Fruit fly (Drosophila melanogaster) whole organism, embryonic: ENCODE results near the gene CG31223.

Experiments used
- CG10979 ChIP-seq: fragments of 200-800 bp; sonication (Bioruptor generic); optimal IDR thresholded peaks from 2 replicates; lab custom pipeline; 2018; ENCODE audit warnings: missing biosample characterization, mild to moderate bottlenecking, missing genetic modification characterization, moderate library complexity
- CG11696 ChIP-seq: fragments of 200-800 bp; sonication (Bioruptor generic); IDR thresholded peaks from 2 replicates; pipeline ENCODE4 v1.3.6; 2022; ENCODE audit warnings: missing biosample characterization, missing genetic modification characterization
- CG15514 ChIP-seq: fragments of 200-800 bp; sonication (Bioruptor generic); optimal IDR thresholded peaks from 3 replicates; lab custom pipeline; 2017; ENCODE audit warnings: missing biosample characterization, missing genetic modification characterization, mild to moderate bottlenecking, moderate library complexity, missing genetic modification reagents
- CG18764 ChIP-seq: fragments of 200-800 bp; sonication (Bioruptor generic); optimal IDR thresholded peaks from 3 replicates; lab custom pipeline; 2016; ENCODE audit warnings: missing biosample characterization, missing genetic modification characterization
- CG2120 ChIP-seq: fragments of 200-800 bp; sonication (Bioruptor generic); optimal IDR thresholded peaks from 3 replicates; lab custom pipeline; 2016; ENCODE audit warnings: missing biosample characterization, missing genetic modification characterization
- CG2202 ChIP-seq: fragments of 200-800 bp; sonication (Bioruptor generic); optimal IDR thresholded peaks from 2 replicates; lab custom pipeline; 2018; ENCODE audit warnings: missing biosample characterization, mild to moderate bottlenecking, missing genetic modification characterization
- CG2889 ChIP-seq: fragments of 200-800 bp; sonication (Bioruptor generic); IDR thresholded peaks from 3 replicates; pipeline ENCODE4 v1.3.6; 2022; ENCODE audit warnings: missing biosample characterization, missing genetic modification characterization
- CG31365 ChIP-seq: fragments of 200-800 bp; sonication (Bioruptor generic); optimal IDR thresholded peaks from 2 replicates; lab custom pipeline; 2018; ENCODE audit warnings: missing biosample characterization, mild to moderate bottlenecking, missing genetic modification characterization
- CG32532 ChIP-seq: fragments of 200-800 bp; sonication (Bioruptor generic); IDR thresholded peaks from 2 replicates; pipeline ENCODE4 v1.3.6; 2022; ENCODE audit warnings: missing biosample characterization, missing genetic modification characterization
- CG4404 ChIP-seq: fragments of 200-800 bp; sonication (Bioruptor generic); IDR thresholded peaks from 2 replicates; pipeline ENCODE4 v1.3.6; 2022; ENCODE audit warnings: missing biosample characterization, missing genetic modification characterization
- CG4820 ChIP-seq: fragments of 200-800 bp; sonication (Bioruptor generic); optimal IDR thresholded peaks from 3 replicates; lab custom pipeline; 2016; ENCODE audit warnings: missing biosample characterization, missing genetic modification characterization
- CG5180 ChIP-seq: fragments of 200-800 bp; sonication (Bioruptor generic); optimal IDR thresholded peaks from 3 replicates; lab custom pipeline; 2017; ENCODE audit warnings: missing biosample characterization, missing genetic modification characterization, mild to moderate bottlenecking, moderate library complexity, missing genetic modification reagents
- CG5245 ChIP-seq: fragments of 200-800 bp; sonication (Bioruptor generic); optimal IDR thresholded peaks from 3 replicates; lab custom pipeline; 2016; ENCODE audit warnings: missing biosample characterization, missing genetic modification characterization
- CG6689 ChIP-seq: fragments of 200-800 bp; sonication (Bioruptor generic); IDR thresholded peaks from 2 replicates; pipeline ENCODE4 v1.3.6; 2022; ENCODE audit warnings: missing biosample characterization, missing genetic modification characterization
- CG7271 ChIP-seq: fragments of 200-800 bp; sonication (Bioruptor generic); optimal IDR thresholded peaks from 2 replicates; lab custom pipeline; 2018; ENCODE audit warnings: missing biosample characterization, mild to moderate bottlenecking, missing genetic modification characterization, moderate library complexity
- CG7963 ChIP-seq: fragments of 200-800 bp; sonication (Bioruptor generic); IDR thresholded peaks from 3 replicates; pipeline ENCODE4 v1.3.6; 2022; ENCODE audit warnings: missing biosample characterization, missing genetic modification characterization; ENCODE audit not compliant: partially characterized antibody
- Deaf1 ChIP-seq: fragments of 200-800 bp; optimal IDR thresholded peaks from 3 replicates; lab custom pipeline; 2019; ENCODE audit warnings: missing biosample characterization, mild to moderate bottlenecking, missing genetic modification characterization, moderate library complexity
- Eip74EF ChIP-seq, 2 experiments: fragments of 200-800 bp in 1 of 2; fragments of >200 bp in 1 of 2; sonication (Bioruptor generic) in 1 of 2; optimal IDR thresholded peaks; 2 replicates each; lab custom pipeline; 2017 to 2019; ENCODE audit warnings: missing biosample characterization in 2 of 2, missing genetic modification characterization in 2 of 2, mild to moderate bottlenecking in 1 of 2, moderate library complexity in 1 of 2
- Gug ChIP-seq: fragments of 200-800 bp; sonication (Bioruptor generic); IDR thresholded peaks from 4 replicates; pipeline ENCODE4 v1.3.6; 2022; ENCODE audit warnings: missing biosample characterization, missing genetic modification characterization
- H15 ChIP-seq: fragments of 200-800 bp; sonication (Bioruptor generic); IDR thresholded peaks from 3 replicates; pipeline ENCODE4 v1.3.6; 2022; ENCODE audit warnings: missing biosample characterization, missing genetic modification characterization
- MESR4 ChIP-seq: fragments of 200-800 bp; sonication (Bioruptor generic); optimal IDR thresholded peaks from 2 replicates; lab custom pipeline; 2018; ENCODE audit warnings: missing biosample characterization, mild to moderate bottlenecking, missing genetic modification characterization, moderate library complexity
- Med ChIP-seq: fragments of 200-800 bp; sonication (Bioruptor generic); peaks from one replicate; lab custom pipeline; 2016; ENCODE audit warnings: missing biosample characterization, missing genetic modification characterization, mild to moderate bottlenecking, inconsistent platforms, moderate library complexity
- Meics ChIP-seq: fragments of 200-800 bp; sonication (Bioruptor generic); optimal IDR thresholded peaks from 2 replicates; lab custom pipeline; 2017; ENCODE audit warnings: missing biosample characterization, mild to moderate bottlenecking, missing genetic modification characterization
- Mrtf ChIP-seq: fragments of 200-800 bp; sonication (Bioruptor generic); IDR thresholded peaks from 3 replicates; pipeline ENCODE4 v1.3.6; 2022; ENCODE audit warnings: missing biosample characterization, missing genetic modification characterization
- NFAT ChIP-seq: fragments of 200-800 bp; sonication (Bioruptor generic); IDR thresholded peaks from 2 replicates; pipeline ENCODE4 v1.3.6; 2022; ENCODE audit warnings: missing biosample characterization, missing genetic modification characterization
- Nf-YC ChIP-seq: fragments of 200-800 bp; optimal IDR thresholded peaks from 3 replicates; lab custom pipeline; 2019; ENCODE audit warnings: missing biosample characterization, mild to moderate bottlenecking, missing genetic modification characterization, moderate library complexity
- Opbp ChIP-seq: fragments of 200-800 bp; sonication (Bioruptor generic); IDR thresholded peaks from 3 replicates; pipeline ENCODE4 v1.3.6; 2022; ENCODE audit warnings: missing biosample characterization, missing genetic modification characterization; ENCODE audit not compliant: partially characterized antibody
- Tbp ChIP-seq: fragments of >200 bp; optimal IDR thresholded peaks from 2 replicates; lab custom pipeline; 2018; ENCODE audit warnings: missing biosample characterization, missing genetic modification characterization
- Usf ChIP-seq: fragments of 200-800 bp; sonication (Bioruptor generic); optimal IDR thresholded peaks from 2 replicates; lab custom pipeline; 2017; ENCODE audit warnings: missing genotype, missing biosample characterization, missing genetic modification characterization
- Vsx1 ChIP-seq: fragments of 200-800 bp; sonication (Bioruptor generic); optimal IDR thresholded peaks from 2 replicates; lab custom pipeline; 2017; ENCODE audit warnings: missing biosample characterization, mild to moderate bottlenecking, missing genetic modification characterization, missing genetic modification reagents
- ato ChIP-seq: fragments of 200-800 bp; sonication (Bioruptor generic); IDR thresholded peaks from 2 replicates; pipeline ENCODE4 v1.3.6; 2022; ENCODE audit warnings: missing biosample characterization, missing genetic modification characterization; ENCODE audit not compliant: partially characterized antibody
- bigmax ChIP-seq: fragments of 200-800 bp; sonication (Bioruptor generic); optimal IDR thresholded peaks from 2 replicates; lab custom pipeline; 2018; ENCODE audit warnings: missing biosample characterization, mild to moderate bottlenecking, missing genetic modification characterization
- crc ChIP-seq: fragments of 200-800 bp; sonication (Bioruptor generic); optimal IDR thresholded peaks from 2 replicates; lab custom pipeline; 2016; ENCODE audit warnings: missing biosample characterization, missing genetic modification characterization
- cwo ChIP-seq: fragments of 200-800 bp; sonication (Bioruptor generic); optimal IDR thresholded peaks from 3 replicates; lab custom pipeline; 2017; ENCODE audit warnings: missing biosample characterization, missing genetic modification characterization, mild to moderate bottlenecking, moderate library complexity, missing genetic modification reagents
- danr ChIP-seq: fragments of 200-800 bp; sonication (Bioruptor generic); IDR thresholded peaks from 2 replicates; pipeline ENCODE4 v1.3.6; 2022; ENCODE audit warnings: missing biosample characterization, missing genetic modification characterization
- dimm ChIP-seq: fragments of 200-800 bp; sonication (Bioruptor generic); IDR thresholded peaks from 2 replicates; pipeline ENCODE4 v1.3.6; 2022; ENCODE audit warnings: missing biosample characterization, missing genetic modification characterization
- disco-r ChIP-seq: fragments of 200-800 bp; sonication (Bioruptor generic); optimal IDR thresholded peaks from 2 replicates; lab custom pipeline; 2016; ENCODE audit warnings: missing biosample characterization, missing genetic modification characterization
- dm ChIP-seq: fragments of 200-800 bp; sonication (Bioruptor generic); optimal IDR thresholded peaks from 3 replicates; lab custom pipeline; 2016; ENCODE audit warnings: missing biosample characterization, missing genetic modification characterization
- gt ChIP-seq: fragments of 200-800 bp; sonication (Bioruptor generic); IDR thresholded peaks from 2 replicates; pipeline ENCODE4 v1.3.6; 2022; ENCODE audit warnings: missing biosample characterization, missing genetic modification characterization
- insv ChIP-seq, 2 experiments: fragments of 200-800 bp; sonication (Bioruptor generic); optimal IDR thresholded peaks; 3 replicates each; lab custom pipeline; 2016 to 2018; ENCODE audit warnings: missing biosample characterization in 2 of 2, missing genetic modification characterization in 2 of 2
- lola ChIP-seq, 3 experiments: fragments of >200 bp in 2 of 3; fragments of 200-800 bp in 1 of 3; sonication (Bioruptor generic) in 1 of 3; optimal IDR thresholded peaks; 2 replicates each; lab custom pipeline; 2017 to 2019; ENCODE audit warnings: missing biosample characterization in 3 of 3, missing genetic modification characterization in 3 of 3, mild to moderate bottlenecking in 1 of 3, moderate library complexity in 1 of 3
- nerfin-2 ChIP-seq: fragments of 200-800 bp; sonication (Bioruptor generic); IDR thresholded peaks from 2 replicates; pipeline ENCODE4 v1.3.6; 2022; ENCODE audit warnings: missing biosample characterization, missing genetic modification characterization; ENCODE audit not compliant: partially characterized antibody
- p53 ChIP-seq: fragments of 200-800 bp; sonication (Bioruptor generic); optimal IDR thresholded peaks from 2 replicates; lab custom pipeline; 2016; ENCODE audit warnings: missing biosample characterization, missing genetic modification characterization
- pan ChIP-seq, 4 experiments: fragments of >200 bp in 3 of 4; fragments of 200-800 bp in 1 of 4; sonication (Bioruptor generic) in 1 of 4; optimal IDR thresholded peaks in 3 of 4; IDR thresholded peaks in 1 of 4; 2 replicates each; pipeline versions ENCODE4 v1.3.6 to Lab custom; 2017 to 2022; ENCODE audit warnings: missing biosample characterization in 2 of 4, missing genetic modification characterization in 2 of 4, mixed read lengths in 1 of 4
- phol ChIP-seq: fragments of 200-800 bp; sonication (Bioruptor generic); optimal IDR thresholded peaks from 3 replicates; lab custom pipeline; 2018; ENCODE audit warnings: missing biosample characterization, mild to moderate bottlenecking, missing genetic modification characterization, moderate library complexity
- pnt ChIP-seq: fragments of 200-800 bp; sonication (Bioruptor generic); optimal IDR thresholded peaks from 3 replicates; lab custom pipeline; 2016; ENCODE audit warnings: missing biosample characterization, missing genetic modification characterization
- pzg ChIP-seq: fragments of 200-800 bp; sonication (Bioruptor generic); optimal IDR thresholded peaks from 3 replicates; lab custom pipeline; 2018; ENCODE audit warnings: missing biosample characterization, mild to moderate bottlenecking, missing genetic modification characterization, moderate library complexity
- scrt ChIP-seq: fragments of 200-800 bp; sonication (Bioruptor generic); optimal IDR thresholded peaks from 2 replicates; lab custom pipeline; 2018; ENCODE audit warnings: missing biosample characterization, mild to moderate bottlenecking, missing genetic modification characterization, moderate library complexity
- seq ChIP-seq: fragments of 200-800 bp; sonication (Bioruptor generic); IDR thresholded peaks from 2 replicates; pipeline ENCODE4 v1.3.6; 2022; ENCODE audit warnings: missing biosample characterization, missing genetic modification characterization
- sim ChIP-seq: fragments of 200-800 bp; sonication (Bioruptor generic); IDR thresholded peaks from 2 replicates; pipeline ENCODE4 v1.3.6; 2022; ENCODE audit warnings: missing biosample characterization, missing genetic modification characterization

The CG31223 gene

DNA sequence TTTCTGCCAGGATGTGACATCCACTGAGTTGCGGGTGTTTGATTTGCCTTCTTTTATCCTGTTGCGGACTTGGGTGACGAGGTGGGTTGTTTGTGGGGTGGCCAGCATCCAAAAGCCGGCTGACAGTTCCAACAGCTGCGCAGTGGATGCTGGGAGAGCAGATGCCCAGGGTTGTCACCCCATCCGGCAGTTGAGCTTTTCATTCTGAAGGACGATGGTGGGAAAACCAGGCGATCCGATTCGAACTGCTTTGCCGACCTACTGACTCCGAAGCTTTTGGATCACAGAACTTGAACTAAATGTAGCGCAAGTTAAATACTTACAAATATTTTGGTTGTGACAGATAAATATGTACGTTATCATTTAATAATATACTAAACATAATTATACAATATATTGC, 35.3 kb downstream of the CG31223 start, which contains the start of gene KaiR1D:
KaiR1D (minus strand) TSS at position 28 of the 400 bp plus-strand sequence.
- no peak for TF ChIP-seq Usf (GFP tag; lab: Kevin White, UChicago)
- no peak for TF ChIP-seq CG11696 (GFP tag; lab: Robert Waterston, UW)
- TF ChIP-seq disco-r, result no peak
- TF ChIP-seq nerfin-2 (GFP tag; lab: Robert Waterston, UW), result no peak
- no peak for TF ChIP-seq CG4404 (GFP tag; lab: Robert Waterston, UW)
- peak; percentile 87 for TF ChIP-seq scrt (GFP tag; lab: Kevin White, UChicago)
- no peak for TF ChIP-seq p53 (GFP tag; lab: Kevin White, UChicago)
- no peak for TF ChIP-seq pan (optimal IDR thresholded peaks at IDR 0.05; lab: Kevin White, UChicago)
- no peak for TF ChIP-seq pan (GFP tag; optimal IDR thresholded peaks at IDR 0.05 in 1 of 2, IDR thresholded peaks at IDR 0.05 in 1 of 2)
- no peak for TF ChIP-seq dimm (GFP tag; lab: Robert Waterston, UW)
- 0 out of 3 replicates have a peak, but pooled peaks have one; percentile 18 for TF ChIP-seq H15 (GFP tag; lab: Robert Waterston, UW)
- no peak for TF ChIP-seq CG10979 (tag; lab: Kevin White, UChicago)
- no peak for TF ChIP-seq pnt (GFP tag; lab: Kevin White, UChicago)
- TF ChIP-seq CG18764, result no peak
- no peak for TF ChIP-seq Mrtf
- TF ChIP-seq Gug (GFP tag; lab: Robert Waterston, UW), result no peak
- no peak for TF ChIP-seq CG7271 (tag; lab: Kevin White, UChicago)
- TF ChIP-seq danr, result no peak
- TF ChIP-seq Tbp (GFP tag; lab: Kevin White, UChicago), result no peak
- TF ChIP-seq bigmax, result no peak
- no peak for TF ChIP-seq MESR4 (GFP tag; lab: Kevin White, UChicago)
- TF ChIP-seq ato (GFP tag; lab: Robert Waterston, UW), result no peak
- TF ChIP-seq Opbp, result no peak
- TF ChIP-seq CG4820 (GFP tag; lab: Kevin White, UChicago), result no peak
- TF ChIP-seq CG6689, result no peak
- TF ChIP-seq CG2202 (tag; lab: Kevin White, UChicago), result no peak
- no peak for TF ChIP-seq insv (GFP tag; optimal IDR thresholded peaks at IDR 0.05; lab: Kevin White, UChicago)
- TF ChIP-seq Nf-YC (tag; lab: Kevin White, UChicago), result no peak
- TF ChIP-seq Meics (GFP tag; lab: Kevin White, UChicago), result no peak
- no peak for TF ChIP-seq CG7963 (GFP tag; lab: Robert Waterston, UW)
- TF ChIP-seq seq (GFP tag; lab: Robert Waterston, UW), result peak; percentile 42; the same call in 1 of the 2 replicates
- no peak for TF ChIP-seq sim (GFP tag; lab: Robert Waterston, UW)
- TF ChIP-seq lola (GFP tag; optimal IDR thresholded peaks at IDR 0.05; lab: Kevin White, UChicago), result no peak
- TF ChIP-seq CG15514 (GFP tag; lab: Kevin White, UChicago), result peak; percentile 88
- 0 out of 2 replicates have a peak, but pooled peaks have one; percentile 14 for TF ChIP-seq NFAT (GFP tag; lab: Robert Waterston, UW)
- TF ChIP-seq crc (GFP tag; lab: Kevin White, UChicago), result no peak
- no peak for TF ChIP-seq CG2889 (GFP tag; lab: Robert Waterston, UW)
- TF ChIP-seq CG2120, result no peak
- TF ChIP-seq CG31365, result peak; percentile 70
- TF ChIP-seq dm, result no peak
- TF ChIP-seq CG32532, result no peak
- TF ChIP-seq Deaf1 (tag; lab: Kevin White, UChicago), result no peak
- TF ChIP-seq gt (GFP tag; lab: Robert Waterston, UW), result no peak
- no peak for TF ChIP-seq CG5245 (GFP tag; lab: Kevin White, UChicago)
- no peak for TF ChIP-seq Vsx1 (GFP tag; lab: Kevin White, UChicago)
- no peak for TF ChIP-seq CG5180 (GFP tag; lab: Kevin White, UChicago)
- TF ChIP-seq pzg, result peak; percentile 43
- TF ChIP-seq Eip74EF (GFP tag; optimal IDR thresholded peaks at IDR 0.05; lab: Kevin White, UChicago), result no peak
- TF ChIP-seq cwo (GFP tag; lab: Kevin White, UChicago), result no peak
- TF ChIP-seq phol (tag; lab: Kevin White, UChicago), result no peak
- no peak for TF ChIP-seq Med (GFP tag; lab: Kevin White, UChicago)
